Worm (Caenorhabditis elegans): ENCODE data around the gene C14C6.5.

ce11 chrV:505191-505590 is 31.2 kb upstream of the C14C6.5 start, which contains the start of gene srlf-19:
- TF ChIP-seq tlf-1 (GFP tag; optimal IDR thresholded peaks at IDR 0.05) (no peak), nfya-1 (tag; optimal IDR thresholded peaks at IDR 0.05; ENCODE audit: borderline replicate concordance, insufficient read depth) (no peak), bed-1 (GFP tag; IDR thresholded peaks at IDR 0.05) (no peak), hsf-1 (GFP tag; IDR thresholded peaks at IDR 0.05) (no peak), nhr-90 (tag; optimal IDR thresholded peaks at IDR 0.05) (no peak), unc-62 (GFP tag; optimal IDR thresholded peaks at IDR 0.05) (no peak), attf-3 (GFP tag; conservative IDR thresholded peaks at IDR 0.05) (no peak), dpl-1 (GFP tag; optimal IDR thresholded peaks at IDR 0.05) (no peak)
